Fruit fly (Drosophila melanogaster) whole organism, embryonic: ENCODE data around the gene Ir25a.
A peak's percentile ranks its signal among the peaks of the same experiment; 100 is the strongest.

Experiments used
- Bteb2 ChIP-seq: fragments of 200-800 bp; sonication (Bioruptor generic); optimal IDR thresholded peaks from 2 replicates; lab custom pipeline; 2016; ENCODE audit warnings: missing biosample characterization, missing genetic modification characterization
- C15 ChIP-seq: fragments of 200-800 bp; sonication (Bioruptor generic); IDR thresholded peaks from 3 replicates; pipeline ENCODE4 v1.3.6; 2022; ENCODE audit warnings: missing biosample characterization, missing genetic modification characterization
- CG10267 ChIP-seq: fragments of 200-800 bp; sonication (Bioruptor generic); optimal IDR thresholded peaks from 2 replicates; lab custom pipeline; 2018; ENCODE audit warnings: missing biosample characterization, mild to moderate bottlenecking, missing genetic modification characterization, moderate library complexity
- CG10321 ChIP-seq: fragments of 200-800 bp; sonication (Bioruptor generic); IDR thresholded peaks from 2 replicates; pipeline ENCODE4 v1.3.6; 2022; ENCODE audit warnings: missing biosample characterization, missing genetic modification characterization
- CG10979 ChIP-seq: fragments of 200-800 bp; sonication (Bioruptor generic); optimal IDR thresholded peaks from 2 replicates; lab custom pipeline; 2018; ENCODE audit warnings: missing biosample characterization, mild to moderate bottlenecking, missing genetic modification characterization, moderate library complexity
- CG11504 ChIP-seq: fragments of 200-800 bp; sonication (Bioruptor generic); optimal IDR thresholded peaks from 3 replicates; lab custom pipeline; 2019; ENCODE audit warnings: missing biosample characterization, mild to moderate bottlenecking, missing genetic modification characterization, moderate library complexity
- CG12071 ChIP-seq: fragments of 200-800 bp; sonication (Bioruptor generic); optimal IDR thresholded peaks from 3 replicates; lab custom pipeline; 2018; ENCODE audit warnings: missing biosample characterization, mild to moderate bottlenecking, missing genetic modification characterization
- CG14860 ChIP-seq: fragments of 200-800 bp; sonication (Bioruptor generic); IDR thresholded peaks from 3 replicates; pipeline ENCODE4 v1.3.6; 2022; ENCODE audit warnings: missing biosample characterization, missing genetic modification characterization; ENCODE audit not compliant: partially characterized antibody
- CG15269 ChIP-seq: fragments of 200-800 bp; sonication (Bioruptor generic); optimal IDR thresholded peaks from 2 replicates; lab custom pipeline; 2018; ENCODE audit warnings: missing biosample characterization, mild to moderate bottlenecking, missing genetic modification characterization, moderate library complexity
- CG15479 ChIP-seq: fragments of 200-800 bp; sonication (Bioruptor generic); optimal IDR thresholded peaks from 3 replicates; lab custom pipeline; 2019; ENCODE audit warnings: missing biosample characterization, mild to moderate bottlenecking, missing genetic modification characterization, moderate library complexity
- CG15601 ChIP-seq: fragments of 200-800 bp; sonication (Bioruptor generic); optimal IDR thresholded peaks from 3 replicates; lab custom pipeline; 2019; ENCODE audit warnings: missing biosample characterization, mild to moderate bottlenecking, missing genetic modification characterization, moderate library complexity
- CG15696 ChIP-seq: fragments of 200-800 bp; sonication (Bioruptor generic); optimal IDR thresholded peaks from 2 replicates; lab custom pipeline; 2019; ENCODE audit warnings: missing biosample characterization, mild to moderate bottlenecking, missing genetic modification characterization, moderate library complexity
- CG17361 ChIP-seq: fragments of 200-800 bp; sonication (Bioruptor generic); IDR thresholded peaks from 3 replicates; pipeline ENCODE4 v1.3.6; 2022; ENCODE audit warnings: missing biosample characterization, missing genetic modification characterization
- CG17912 ChIP-seq: fragments of 200-800 bp; sonication (Bioruptor generic); optimal IDR thresholded peaks from 2 replicates; lab custom pipeline; 2018; ENCODE audit warnings: missing biosample characterization, mild to moderate bottlenecking, missing genetic modification characterization
- CG18764 ChIP-seq: fragments of 200-800 bp; sonication (Bioruptor generic); optimal IDR thresholded peaks from 3 replicates; lab custom pipeline; 2016; ENCODE audit warnings: missing biosample characterization, missing genetic modification characterization
- CG31365 ChIP-seq: fragments of 200-800 bp; sonication (Bioruptor generic); optimal IDR thresholded peaks from 2 replicates; lab custom pipeline; 2018; ENCODE audit warnings: missing biosample characterization, mild to moderate bottlenecking, missing genetic modification characterization
- CG3163 ChIP-seq: fragments of 200-800 bp; sonication (Bioruptor generic); optimal IDR thresholded peaks from 3 replicates; lab custom pipeline; 2016; ENCODE audit warnings: missing biosample characterization, missing genetic modification characterization
- CG33213 ChIP-seq: fragments of 200-800 bp; sonication (Bioruptor generic); optimal IDR thresholded peaks from 3 replicates; lab custom pipeline; 2016; ENCODE audit warnings: missing biosample characterization, missing genetic modification characterization
- CG6175 ChIP-seq: fragments of 200-800 bp; sonication (Bioruptor generic); IDR thresholded peaks from 3 replicates; pipeline ENCODE4 v1.3.6; 2022; ENCODE audit warnings: missing biosample characterization, missing genetic modification characterization
- CG6689 ChIP-seq: fragments of 200-800 bp; sonication (Bioruptor generic); IDR thresholded peaks from 2 replicates; pipeline ENCODE4 v1.3.6; 2022; ENCODE audit warnings: missing biosample characterization, missing genetic modification characterization
- CG8765 ChIP-seq: fragments of 200-800 bp; sonication (Bioruptor generic); IDR thresholded peaks from 2 replicates; pipeline ENCODE4 v1.3.6; 2022; ENCODE audit warnings: missing biosample characterization, missing genetic modification characterization
- CG8924 ChIP-seq: fragments of 200-800 bp; optimal IDR thresholded peaks from 3 replicates; lab custom pipeline; 2019; ENCODE audit warnings: missing biosample characterization, mild to moderate bottlenecking, missing genetic modification characterization, moderate library complexity
- CG9932 ChIP-seq: fragments of 200-800 bp; sonication (Bioruptor generic); IDR thresholded peaks from 2 replicates; pipeline ENCODE4 v1.3.6; 2022; ENCODE audit warnings: missing biosample characterization, missing genetic modification characterization
- CTCF ChIP-seq: fragments of 200-800 bp; sonication (Bioruptor generic); optimal IDR thresholded peaks from 2 replicates; lab custom pipeline; 2017; ENCODE audit warnings: missing biosample characterization, mild to moderate bottlenecking, missing genetic modification characterization, moderate library complexity
- HmgD ChIP-seq: fragments of 200-800 bp; sonication (Bioruptor generic); optimal IDR thresholded peaks from 3 replicates; lab custom pipeline; 2016; ENCODE audit warnings: missing biosample characterization, missing genetic modification characterization
- Med ChIP-seq: fragments of 200-800 bp; sonication (Bioruptor generic); peaks from one replicate; lab custom pipeline; 2016; ENCODE audit warnings: missing biosample characterization, missing genetic modification characterization, mild to moderate bottlenecking, inconsistent platforms, moderate library complexity
- Mes4 ChIP-seq: fragments of 200-800 bp; sonication (Bioruptor generic); optimal IDR thresholded peaks from 2 replicates; lab custom pipeline; 2016; ENCODE audit warnings: missing biosample characterization, missing genetic modification characterization
- NK7.1 ChIP-seq: fragments of 200-800 bp; sonication (Bioruptor generic); optimal IDR thresholded peaks from 3 replicates; lab custom pipeline; 2016; ENCODE audit warnings: missing biosample characterization, missing genetic modification characterization
- Nf-YA ChIP-seq: fragments of 200-800 bp; sonication (Bioruptor generic); IDR thresholded peaks from 2 replicates; pipeline ENCODE4 v1.3.6; 2022; ENCODE audit warnings: missing biosample characterization, missing genetic modification characterization
- Nf-YB ChIP-seq: fragments of 200-800 bp; sonication (Bioruptor generic); optimal IDR thresholded peaks from 3 replicates; lab custom pipeline; 2019; ENCODE audit warnings: missing biosample characterization, mild to moderate bottlenecking, missing genetic modification characterization, moderate library complexity
- Opbp ChIP-seq: fragments of 200-800 bp; sonication (Bioruptor generic); IDR thresholded peaks from 3 replicates; pipeline ENCODE4 v1.3.6; 2022; ENCODE audit warnings: missing biosample characterization, missing genetic modification characterization; ENCODE audit not compliant: partially characterized antibody
- Rfx ChIP-seq: fragments of 200-800 bp; sonication (Bioruptor generic); IDR thresholded peaks from 2 replicates; pipeline ENCODE4 v1.3.6; 2022; ENCODE audit warnings: missing biosample characterization, missing genetic modification characterization
- Sox102F ChIP-seq: fragments of 200-800 bp; sonication (Bioruptor generic); optimal IDR thresholded peaks from 2 replicates; lab custom pipeline; 2018; ENCODE audit warnings: missing biosample characterization, mild to moderate bottlenecking, missing genetic modification characterization, moderate library complexity
- Stat92E ChIP-seq, 3 experiments: fragments of >200 bp in 2 of 3; fragments of 200-800 bp in 1 of 3; sonication (Bioruptor generic) in 1 of 3; optimal IDR thresholded peaks; 2 replicates each; lab custom pipeline; 2017 to 2019; ENCODE audit warnings: missing biosample characterization in 3 of 3, missing genetic modification characterization in 3 of 3, mild to moderate bottlenecking in 1 of 3, moderate library complexity in 1 of 3
- ab ChIP-seq: fragments of 200-800 bp; sonication (Bioruptor generic); optimal IDR thresholded peaks from 2 replicates; lab custom pipeline; 2016; ENCODE audit warnings: missing biosample characterization, missing genetic modification characterization
- bigmax ChIP-seq: fragments of 200-800 bp; sonication (Bioruptor generic); optimal IDR thresholded peaks from 2 replicates; lab custom pipeline; 2018; ENCODE audit warnings: missing biosample characterization, mild to moderate bottlenecking, missing genetic modification characterization
- bsh ChIP-seq, 2 experiments: fragments of 200-800 bp; sonication (Bioruptor generic); optimal IDR thresholded peaks; 2 replicates each; lab custom pipeline; 2017 to 2018; ENCODE audit warnings: mild to moderate bottlenecking in 2 of 2, missing biosample characterization in 2 of 2, missing genetic modification characterization in 2 of 2, moderate library complexity in 1 of 2
- cg ChIP-seq: fragments of 200-800 bp; sonication (Bioruptor generic); optimal IDR thresholded peaks from 3 replicates; lab custom pipeline; 2019; ENCODE audit warnings: missing biosample characterization, mild to moderate bottlenecking, missing genetic modification characterization, moderate library complexity
- chn ChIP-seq: fragments of 200-800 bp; sonication (Bioruptor generic); optimal IDR thresholded peaks from 2 replicates; lab custom pipeline; 2016; ENCODE audit warnings: missing biosample characterization, missing genetic modification characterization
- dysf ChIP-seq: fragments of 200-800 bp; sonication (Bioruptor generic); IDR thresholded peaks from 3 replicates; pipeline ENCODE4 v1.3.6; 2022; ENCODE audit warnings: missing biosample characterization, missing genetic modification characterization
- gcm ChIP-seq: fragments of 200-800 bp; sonication (Bioruptor generic); optimal IDR thresholded peaks from 2 replicates; lab custom pipeline; 2019; ENCODE audit warnings: missing biosample characterization, mild to moderate bottlenecking, missing genetic modification characterization, moderate library complexity
- lov ChIP-seq, 2 experiments: fragments of 200-800 bp in 1 of 2; fragments of >200 bp in 1 of 2; sonication (Bioruptor generic) in 1 of 2; IDR thresholded peaks in 1 of 2; optimal IDR thresholded peaks in 1 of 2; 2 replicates in 1 of 2; 3 replicates in 1 of 2; pipeline versions ENCODE4 v1.3.6 to Lab custom; 2017 to 2022; ENCODE audit warnings: missing biosample characterization in 1 of 2, missing genetic modification characterization in 1 of 2
- nerfin-2 ChIP-seq: fragments of 200-800 bp; sonication (Bioruptor generic); IDR thresholded peaks from 2 replicates; pipeline ENCODE4 v1.3.6; 2022; ENCODE audit warnings: missing biosample characterization, missing genetic modification characterization; ENCODE audit not compliant: partially characterized antibody
- oc ChIP-seq: fragments of 200-800 bp; sonication (Bioruptor generic); optimal IDR thresholded peaks from 2 replicates; lab custom pipeline; 2018; ENCODE audit warnings: missing biosample characterization, mild to moderate bottlenecking, missing genetic modification characterization, moderate library complexity
- org-1 ChIP-seq: fragments of 200-800 bp; sonication (Bioruptor generic); optimal IDR thresholded peaks from 2 replicates; lab custom pipeline; 2017; ENCODE audit warnings: missing biosample characterization, missing genetic modification characterization
- p53 ChIP-seq: fragments of 200-800 bp; sonication (Bioruptor generic); optimal IDR thresholded peaks from 2 replicates; lab custom pipeline; 2016; ENCODE audit warnings: missing biosample characterization, missing genetic modification characterization
- tap ChIP-seq: fragments of 200-800 bp; optimal IDR thresholded peaks from 3 replicates; lab custom pipeline; 2019; ENCODE audit warnings: missing biosample characterization, mild to moderate bottlenecking, missing genetic modification characterization, moderate library complexity
- toy ChIP-seq: fragments of 200-800 bp; sonication (Bioruptor generic); IDR thresholded peaks from 2 replicates; pipeline ENCODE4 v1.3.6; 2022; ENCODE audit warnings: missing biosample characterization, missing genetic modification characterization
- trh ChIP-seq: fragments of 200-800 bp; sonication (Bioruptor generic); optimal IDR thresholded peaks from 2 replicates; lab custom pipeline; 2016; ENCODE audit warnings: missing biosample characterization, missing genetic modification characterization

Ir25a gene

DNA sequence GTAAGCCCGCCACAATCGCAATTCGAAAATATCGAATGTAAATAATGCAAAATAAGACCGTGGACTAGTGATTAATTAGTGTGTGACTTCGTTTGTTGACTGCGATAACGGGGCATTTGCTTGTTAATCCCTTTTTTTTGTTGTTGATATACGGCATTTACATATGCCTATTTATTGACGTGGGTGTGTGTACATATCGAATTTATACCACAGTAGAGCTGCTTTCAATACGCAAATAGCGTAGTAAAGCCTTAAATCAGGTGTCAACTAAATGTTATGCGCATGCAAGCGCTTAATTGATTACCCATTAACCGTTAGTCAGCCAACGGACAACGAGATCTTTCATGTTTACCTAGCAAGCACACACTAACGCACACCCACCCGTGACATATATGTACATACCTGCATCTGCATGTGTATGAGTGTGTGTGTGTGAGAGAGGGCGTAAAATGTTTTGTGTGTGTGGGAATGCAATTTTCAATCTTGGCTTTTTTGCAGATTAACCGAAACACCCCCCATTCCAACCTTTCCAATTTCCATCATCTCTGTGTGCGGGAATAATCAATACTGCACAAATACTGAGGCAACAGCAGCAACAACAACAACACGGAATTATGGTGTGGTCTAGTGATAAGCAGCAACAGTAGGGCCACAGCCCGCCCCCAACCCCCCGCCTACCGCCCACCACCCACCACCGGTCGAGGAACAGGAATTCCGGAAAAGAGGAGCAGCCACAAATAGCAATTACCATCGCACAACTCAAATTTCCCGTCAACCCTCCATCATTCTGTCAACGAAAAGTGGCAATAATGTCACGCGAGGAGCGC lies 3.6 kb upstream of the Ir25a start (continued):
- TF ChIP-seq cg (GFP tag; lab: Kevin White, UChicago) (peak; percentile 74), CG15601 (peak; percentile 79), CG33213 (peak; percentile 38), Sox102F (GFP tag; lab: Kevin White, UChicago) (peak; percentile 55), CG8924 (tag; lab: Kevin White, UChicago) (no peak), CG18764 (peak; percentile 49), CG3163 (GFP tag; lab: Kevin White, UChicago) (no peak), bsh (GFP tag; optimal IDR thresholded peaks at IDR 0.05; lab: Kevin White, UChicago) (peak in 1 of 2 experiments; percentile 66), CG15269 (no peak), CG11504 (tag; lab: Kevin White, UChicago) (no peak), CG9932 (GFP tag; lab: Robert Waterston, UW) (no peak), CG10321 (GFP tag; lab: Robert Waterston, UW) (no peak), HmgD (GFP tag; lab: Kevin White, UChicago) (no peak), p53 (peak; percentile 91), oc (peak; percentile 59), org-1 (peak; percentile 29), Nf-YB (GFP tag; lab: Kevin White, UChicago) (no peak), CG17361 (GFP tag; lab: Robert Waterston, UW) (no peak), CG6175 (GFP tag; lab: Robert Waterston, UW) (no peak), Nf-YA (GFP tag; lab: Robert Waterston, UW) (peak; percentile 28; the same call in 1 of the 2 replicates), toy (GFP tag; lab: Robert Waterston, UW) (no peak), chn (GFP tag; lab: Kevin White, UChicago) (no peak), trh (GFP tag; lab: Kevin White, UChicago) (no peak), Rfx (GFP tag; lab: Robert Waterston, UW) (no peak; the same call in 1 of the 2 replicates), lov (optimal IDR thresholded peaks at IDR 0.05; lab: Kevin White, UChicago) (no peak), lov (GFP tag; IDR thresholded peaks at IDR 0.05; lab: Robert Waterston, UW) (peak; percentile 67; the same call in 1 of the 3 replicates), bigmax (GFP tag; lab: Kevin White, UChicago) (no peak), dysf (GFP tag; lab: Robert Waterston, UW) (no peak), NK7.1 (GFP tag; lab: Kevin White, UChicago) (no peak), CG6689 (no peak), CG14860 (GFP tag; lab: Robert Waterston, UW) (no peak), nerfin-2 (GFP tag; lab: Robert Waterston, UW) (no peak), Med (GFP tag; lab: Kevin White, UChicago) (peak; percentile 65), CG12071 (peak; percentile 66), Stat92E (GFP tag; optimal IDR thresholded peaks at IDR 0.05; lab: Kevin White, UChicago) (no peak), gcm (no peak), CG10979 (tag; lab: Kevin White, UChicago) (no peak), C15 (GFP tag; lab: Robert Waterston, UW) (no peak), CG15479 (GFP tag; lab: Kevin White, UChicago) (no peak), CG15696 (tag; lab: Kevin White, UChicago) (peak; percentile 48), CG31365 (tag; lab: Kevin White, UChicago) (peak; percentile 51), ab (GFP tag; lab: Kevin White, UChicago) (no peak), Bteb2 (GFP tag; lab: Kevin White, UChicago) (no peak), Mes4 (GFP tag; lab: Kevin White, UChicago) (peak; percentile 13), Opbp (GFP tag; lab: Robert Waterston, UW) (no peak), CTCF (GFP tag; lab: Kevin White, UChicago) (no peak), CG8765 (GFP tag; lab: Robert Waterston, UW) (no peak), CG17912 (GFP tag; lab: Kevin White, UChicago) (peak; percentile 15), tap (tag; lab: Kevin White, UChicago) (no peak), CG10267 (tag; lab: Kevin White, UChicago) (no peak)
